Fruit fly (Drosophila melanogaster) whole organism: Measurements from ENCODE around the gene CG42299.

Experiments
- EcR ChIP-seq, 2 experiments: fragments of >200 bp; optimal IDR thresholded peaks; 2 replicates each; lab custom pipeline; 2017; ENCODE audit warnings: missing biosample characterization in 2 of 2, missing genetic modification characterization in 2 of 2, missing genetic modification reagents in 2 of 2
- psq ChIP-seq: fragments of >200 bp; optimal IDR thresholded peaks from 2 replicates; lab custom pipeline; 2017
- usp ChIP-seq: fragments of >200 bp; optimal IDR thresholded peaks from 2 replicates; lab custom pipeline; 2017; ENCODE audit warnings: missing biosample characterization, missing genetic modification characterization, mixed read lengths

DNA sequence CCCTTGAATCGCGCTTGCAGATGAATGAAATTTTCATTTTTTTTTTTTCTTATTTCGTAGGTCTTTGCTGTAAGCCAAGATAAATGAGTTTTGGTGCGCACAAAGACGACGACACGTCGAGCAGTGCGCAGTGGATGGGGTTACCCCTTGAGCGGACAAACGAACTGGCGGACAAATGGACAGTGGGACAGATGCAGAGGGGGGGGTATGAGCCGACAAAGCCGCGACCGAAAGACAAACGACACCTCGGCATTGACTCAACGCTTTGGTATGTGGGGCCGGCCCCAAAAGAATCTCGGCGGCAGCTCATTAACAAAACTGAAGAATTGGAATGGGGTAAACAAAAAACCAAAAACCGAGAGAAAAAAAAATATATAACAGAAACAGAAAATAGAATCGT is 33.9 kb upstream of the CG42299 start:
- TF ChIP-seq usp (GFP tag; lab: Kevin White, UChicago) (no peak), EcR (GFP tag; optimal IDR thresholded peaks at IDR 0.05; lab: Kevin White, UChicago) (no peak), psq (lab: Kevin White, UChicago) (no peak)
